Worm (Caenorhabditis elegans) whole organism, mixed stage, embryonic: ENCODE results near the gene K06H7.7.

Experiments
- M03D4.4 ChIP-seq: sonication (generic microtip); optimal IDR thresholded peaks from 2 replicates; lab custom pipeline; 2017; ENCODE audit warnings: mild to moderate bottlenecking, missing genetic modification characterization, missing compliant biosample characterization
- bed-3 ChIP-seq: fragments of 200-800 bp; sonication (Bioruptor generic); optimal IDR thresholded peaks from 3 replicates; lab custom pipeline; 2018; ENCODE audit warnings: mild to moderate bottlenecking, missing genetic modification characterization, moderate library complexity, missing compliant biosample characterization
- blmp-1 ChIP-seq: fragments of 150-350 bp; optimal IDR thresholded peaks from 2 replicates; lab custom pipeline; 2014; ENCODE audit warnings: missing biosample characterization, missing genetic modification characterization
- ceh-39 ChIP-seq: fragments of 150-350 bp; optimal IDR thresholded peaks from 2 replicates; lab custom pipeline; 2014; ENCODE audit warnings: missing biosample characterization, missing genetic modification characterization
- ceh-43 ChIP-seq: fragments of 200-800 bp; sonication (Bioruptor generic); optimal IDR thresholded peaks from 2 replicates; lab custom pipeline; 2018; ENCODE audit warnings: mild to moderate bottlenecking, missing genetic modification characterization, moderate library complexity, missing compliant biosample characterization
- ceh-83 ChIP-seq: fragments of 200-800 bp; sonication (Bioruptor generic); optimal IDR thresholded peaks from 2 replicates; lab custom pipeline; 2018; ENCODE audit warnings: mild to moderate bottlenecking, missing genetic modification characterization, missing compliant biosample characterization
- ces-1 ChIP-seq: fragments of 150-350 bp; optimal IDR thresholded peaks from 2 replicates; lab custom pipeline; 2014; ENCODE audit warnings: missing biosample characterization, missing genetic modification reagents, missing genetic modification characterization
- cnd-1 ChIP-seq: fragments of 200-800 bp; sonication (Bioruptor generic); optimal IDR thresholded peaks from 2 replicates; lab custom pipeline; 2018; ENCODE audit warnings: mild to moderate bottlenecking, missing genetic modification characterization, missing compliant biosample characterization
- drap-1 ChIP-seq: fragments of 200-800 bp; sonication (Bioruptor generic); optimal IDR thresholded peaks from 3 replicates; lab custom pipeline; 2018; ENCODE audit warnings: mild to moderate bottlenecking, missing genetic modification characterization, missing compliant biosample characterization
- elt-1 ChIP-seq: sonication (generic microtip); optimal IDR thresholded peaks from 2 replicates; lab custom pipeline; 2017; ENCODE audit warnings: missing genetic modification characterization, mild to moderate bottlenecking, missing compliant biosample characterization, antibody characterized with exemption, moderate library complexity, borderline replicate concordance; ENCODE audit not compliant: insufficient read depth
- elt-3 ChIP-seq: fragments of 150-350 bp; optimal IDR thresholded peaks from 2 replicates; lab custom pipeline; 2014; ENCODE audit warnings: missing biosample characterization, missing genetic modification characterization
- flh-1 ChIP-seq: fragments of 200-800 bp; sonication (Bioruptor generic); optimal IDR thresholded peaks from 2 replicates; lab custom pipeline; 2018; ENCODE audit warnings: mild to moderate bottlenecking, missing genetic modification characterization, moderate library complexity, missing compliant biosample characterization
- ham-2 ChIP-seq: fragments of 200-800 bp; sonication (Bioruptor generic); optimal IDR thresholded peaks from 2 replicates; lab custom pipeline; 2018; ENCODE audit warnings: mild to moderate bottlenecking, missing genetic modification characterization, missing compliant biosample characterization
- hlh-1 ChIP-seq: fragments of 150-350 bp; optimal IDR thresholded peaks from 2 replicates; lab custom pipeline; 2014; ENCODE audit warnings: missing biosample characterization, missing genetic modification reagents, missing genetic modification characterization
- lin-13 ChIP-seq: fragments of 150-350 bp; optimal IDR thresholded peaks from 2 replicates; lab custom pipeline; 2014; ENCODE audit warnings: missing biosample characterization, missing genetic modification characterization
- lin-32 ChIP-seq: fragments of 200-800 bp; sonication (Bioruptor generic); optimal IDR thresholded peaks from 2 replicates; lab custom pipeline; 2018; ENCODE audit warnings: mild to moderate bottlenecking, missing genetic modification characterization, missing compliant biosample characterization
- lsy-2 ChIP-seq: fragments of 150-350 bp; optimal IDR thresholded peaks from 2 replicates; lab custom pipeline; 2014; ENCODE audit warnings: missing biosample characterization, missing genetic modification characterization
- mab-5 ChIP-seq: fragments of 150-350 bp; optimal IDR thresholded peaks from 2 replicates; lab custom pipeline; 2014; ENCODE audit warnings: missing biosample characterization, missing genetic modification characterization
- mep-1 ChIP-seq: fragments of 150-350 bp; optimal IDR thresholded peaks from 2 replicates; lab custom pipeline; 2017; ENCODE audit warnings: missing biosample characterization, missing genetic modification reagents, missing genetic modification characterization, inconsistent platforms
- mls-2 ChIP-seq: sonication (generic microtip); optimal IDR thresholded peaks from 2 replicates; lab custom pipeline; 2016; ENCODE audit warnings: mild to moderate bottlenecking, missing genetic modification characterization, moderate library complexity, missing compliant biosample characterization
- nhr-12 ChIP-seq: fragments of 150-350 bp; optimal IDR thresholded peaks from 2 replicates; lab custom pipeline; 2014; ENCODE audit warnings: missing biosample characterization, missing genetic modification characterization
- nhr-2 ChIP-seq: fragments of 150-350 bp; optimal IDR thresholded peaks from 2 replicates; lab custom pipeline; 2014; ENCODE audit warnings: missing biosample characterization, missing genetic modification characterization
- nhr-237 ChIP-seq: fragments of 150-350 bp; optimal IDR thresholded peaks from 2 replicates; lab custom pipeline; 2014; ENCODE audit warnings: missing biosample characterization, missing genetic modification characterization
- nhr-28 ChIP-seq: fragments of 150-350 bp; optimal IDR thresholded peaks from 2 replicates; lab custom pipeline; 2014; ENCODE audit warnings: missing biosample characterization, missing genetic modification characterization
- nhr-76 ChIP-seq: sonication (generic microtip); optimal IDR thresholded peaks from 2 replicates; lab custom pipeline; 2017; ENCODE audit warnings: missing biosample characterization, missing genetic modification characterization
- pha-4 ChIP-seq: fragments of 150-350 bp; optimal IDR thresholded peaks from 2 replicates; lab custom pipeline; 2018; ENCODE audit warnings: missing biosample characterization, missing genetic modification reagents, missing genetic modification characterization
- sem-2 ChIP-seq: fragments of 200-800 bp; sonication (Bioruptor generic); optimal IDR thresholded peaks from 2 replicates; lab custom pipeline; 2018; ENCODE audit warnings: mild to moderate bottlenecking, missing genetic modification characterization, missing compliant biosample characterization
- snpc-4 ChIP-seq: fragments of 150-350 bp; optimal IDR thresholded peaks from 2 replicates; lab custom pipeline; 2014; ENCODE audit warnings: missing biosample characterization, missing genetic modification characterization
- sptf-1 ChIP-seq: sonication (generic microtip); optimal IDR thresholded peaks from 2 replicates; lab custom pipeline; 2017; ENCODE audit warnings: mild to moderate bottlenecking, missing genetic modification characterization, moderate library complexity, missing compliant biosample characterization
- tbx-8 ChIP-seq: fragments of 200-800 bp; sonication (Bioruptor generic); optimal IDR thresholded peaks from 2 replicates; lab custom pipeline; 2018; ENCODE audit warnings: mild to moderate bottlenecking, missing genetic modification characterization, moderate library complexity, missing compliant biosample characterization
- unc-120 ChIP-seq: sonication (generic microtip); optimal IDR thresholded peaks from 2 replicates; lab custom pipeline; 2017; ENCODE audit warnings: missing genetic modification characterization, missing compliant biosample characterization; ENCODE audit not compliant: poor library complexity, severe bottlenecking
- unc-39 ChIP-seq: fragments of 150-350 bp; optimal IDR thresholded peaks from 2 replicates; lab custom pipeline; 2014; ENCODE audit warnings: missing biosample characterization, missing genetic modification characterization
- unc-62 ChIP-seq: fragments of 150-350 bp; optimal IDR thresholded peaks from 2 replicates; lab custom pipeline; 2014; ENCODE audit warnings: missing biosample characterization, missing genetic modification reagents, missing genetic modification characterization
- zip-8 ChIP-seq: fragments of 150-350 bp; optimal IDR thresholded peaks from 2 replicates; lab custom pipeline; 2014; ENCODE audit warnings: missing biosample characterization, missing genetic modification characterization
- ztf-11 ChIP-seq: fragments of 150-350 bp; optimal IDR thresholded peaks from 2 replicates; lab custom pipeline; 2014; ENCODE audit warnings: missing biosample characterization, missing genetic modification characterization

Gene K06H7.7

DNA sequence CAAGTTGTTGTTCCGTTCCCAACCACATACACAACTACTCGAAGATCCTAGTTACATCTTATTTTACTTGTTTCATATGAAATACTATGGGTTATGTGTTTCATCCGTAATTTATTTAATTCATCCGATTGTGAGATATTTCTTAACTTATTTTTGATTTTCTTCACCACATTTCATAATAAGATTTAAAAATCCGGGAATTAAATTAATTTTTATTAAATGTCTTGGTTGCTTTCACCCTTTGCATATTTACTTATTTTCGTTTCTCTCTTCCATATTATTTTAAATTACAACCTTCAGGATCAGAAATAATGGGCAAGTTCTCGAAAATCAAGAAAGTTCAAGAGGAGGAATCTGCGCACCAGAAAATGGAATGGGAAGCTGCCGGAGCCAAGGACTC, 39.5 kb downstream of the K06H7.7 start, which contains the start of gene K12H4.3:
K12H4.3 (plus strand) TSS at position 301 of the 400 bp plus-strand sequence.
- no peak for TF ChIP-seq ceh-83 (GFP tag; lab: Kevin White, UChicago)
- TF ChIP-seq, all 35 proteins: peak for 0

DNA sequence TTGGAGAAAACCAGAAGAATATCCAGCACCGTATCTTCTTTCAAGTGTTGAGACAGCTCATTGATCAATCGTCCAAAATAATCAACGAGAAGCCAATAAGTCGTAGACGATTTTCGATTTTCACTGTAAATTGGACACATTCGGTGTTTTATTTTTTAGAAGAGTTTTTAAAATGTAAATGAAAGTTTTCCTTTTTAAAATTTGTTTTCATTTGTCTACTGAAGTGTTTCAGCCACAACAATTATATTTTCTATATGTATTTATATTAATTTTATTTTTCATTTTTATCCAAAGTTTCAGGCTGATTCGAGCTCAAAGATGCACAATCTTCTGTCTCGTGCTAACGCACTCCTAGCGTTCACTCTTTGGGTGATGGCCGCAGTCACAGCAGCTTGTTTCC, 40.6 kb downstream of the K06H7.7 start, which contains the start of gene spcs-3:
spcs-3 (plus strand) TSS at position 301 of the 400 bp plus-strand sequence.
- TF ChIP-seq nhr-76 (tag; lab: Kevin White, UChicago): no peak
- no peak for TF ChIP-seq nhr-12 (tag; lab: Kevin White, UChicago)
- TF ChIP-seq zip-8 (tag; lab: Kevin White, UChicago): no peak
- no peak for TF ChIP-seq mls-2 (tag; lab: Kevin White, UChicago)
- no peak for TF ChIP-seq M03D4.4 (tag; lab: Kevin White, UChicago)
- TF ChIP-seq lin-32: no peak
- TF ChIP-seq lin-13: no peak
- TF ChIP-seq mab-5 (tag; lab: Kevin White, UChicago): no peak
- TF ChIP-seq ceh-39 (tag; lab: Kevin White, UChicago): no peak
- no peak for TF ChIP-seq blmp-1
- no peak for TF ChIP-seq sem-2 (GFP tag; lab: Kevin White, UChicago)
- TF ChIP-seq ham-2 (GFP tag; lab: Kevin White, UChicago): no peak
- TF ChIP-seq ztf-11 (tag; lab: Kevin White, UChicago): no peak
- no peak for TF ChIP-seq unc-120 (tag; lab: Kevin White, UChicago)

DNA sequence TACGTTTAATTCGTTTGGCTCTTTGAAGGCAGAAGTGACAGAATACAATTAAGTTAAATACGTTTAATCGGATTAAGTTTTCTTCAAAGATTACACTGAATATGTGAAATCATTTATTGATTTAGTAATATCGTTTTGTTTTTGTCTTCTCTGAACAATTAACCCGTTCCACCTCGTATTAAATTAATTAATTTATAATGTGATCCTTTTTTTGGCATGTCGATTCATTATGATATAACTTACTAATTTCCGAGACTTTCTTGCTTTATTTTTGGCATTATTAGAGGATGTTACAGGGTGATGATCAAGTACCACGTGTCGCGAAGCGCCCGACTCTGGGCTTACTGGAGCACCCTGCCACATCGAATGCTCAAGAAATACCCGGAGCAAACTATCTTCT, 41.1 kb downstream of the K06H7.7 start, which contains the start of gene K12H4.5:
K12H4.5 (plus strand) TSS at position 301 of the 400 bp plus-strand sequence.
- TF ChIP-seq ces-1 (GFP tag; lab: Kevin White, UChicago) (peak; percentile 17), mls-2 (tag; lab: Kevin White, UChicago) (no peak)

DNA sequence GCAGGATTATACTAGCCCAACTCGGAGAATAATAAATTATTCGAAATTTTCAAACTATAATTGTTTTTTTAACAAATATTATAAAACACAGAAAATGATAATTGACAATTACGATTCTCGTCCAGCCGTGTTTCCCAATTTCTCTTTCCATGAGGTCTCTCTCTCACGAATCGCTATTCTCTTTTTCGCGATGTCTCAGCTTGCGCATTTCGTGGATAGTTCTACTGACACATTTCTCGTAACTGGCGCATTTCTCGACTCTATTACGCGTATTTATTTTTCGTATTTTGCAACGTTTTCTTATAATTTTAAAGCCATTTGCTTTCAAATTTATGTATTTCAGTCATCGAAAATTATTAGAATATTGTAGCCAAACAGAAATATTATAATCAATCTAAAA, 41.5 kb downstream of the K06H7.7 start:
- TF ChIP-seq lin-13: peak; percentile 99
- TF ChIP-seq unc-39 (tag; lab: Kevin White, UChicago): peak; percentile 67
- TF ChIP-seq ham-2 (GFP tag; lab: Kevin White, UChicago): peak; percentile 98
- TF ChIP-seq ceh-83 (GFP tag; lab: Kevin White, UChicago): peak; percentile 99
- TF ChIP-seq ces-1 (GFP tag; lab: Kevin White, UChicago): peak; percentile 90
- peak; percentile 99 for TF ChIP-seq cnd-1 (tag; lab: Kevin White, UChicago)
- TF ChIP-seq lsy-2 (tag; lab: Kevin White, UChicago): peak; percentile 93
- peak; percentile 99 for TF ChIP-seq unc-120 (tag; lab: Kevin White, UChicago)
- peak; percentile 99 for TF ChIP-seq M03D4.4 (tag; lab: Kevin White, UChicago)
- peak; percentile 96 for TF ChIP-seq flh-1 (GFP tag; lab: Kevin White, UChicago)
- TF ChIP-seq mab-5 (tag; lab: Kevin White, UChicago): peak; percentile 68
- peak; percentile 98 for TF ChIP-seq pha-4 (tag; lab: Kevin White, UChicago)
- TF ChIP-seq nhr-237 (tag; lab: Kevin White, UChicago): peak; percentile 99
- TF ChIP-seq sptf-1: peak; percentile 100
- peak; percentile 97 for TF ChIP-seq sem-2 (GFP tag; lab: Kevin White, UChicago)
- peak; percentile 99 for TF ChIP-seq tbx-8 (GFP tag; lab: Kevin White, UChicago)
- TF ChIP-seq nhr-12 (tag; lab: Kevin White, UChicago): peak; percentile 55
- TF ChIP-seq zip-8 (tag; lab: Kevin White, UChicago): no peak
- peak; percentile 100 for TF ChIP-seq drap-1
- peak; percentile 90 for TF ChIP-seq ceh-39 (tag; lab: Kevin White, UChicago)
- no peak for TF ChIP-seq nhr-76 (tag; lab: Kevin White, UChicago)
- peak; percentile 94 for TF ChIP-seq nhr-28 (tag; lab: Kevin White, UChicago)
- TF ChIP-seq elt-1 (tag; lab: Kevin White, UChicago): peak; percentile 56
- TF ChIP-seq bed-3: peak; percentile 98
- peak; percentile 88 for TF ChIP-seq hlh-1 (tag; lab: Kevin White, UChicago)
- peak; percentile 100 for TF ChIP-seq mls-2 (tag; lab: Kevin White, UChicago)
- peak; percentile 100 for TF ChIP-seq mep-1
- peak; percentile 94 for TF ChIP-seq unc-62 (GFP tag; lab: Kevin White, UChicago)
- peak; percentile 87 for TF ChIP-seq elt-3
- TF ChIP-seq ceh-43 (GFP tag; lab: Kevin White, UChicago): peak; percentile 98
- peak; percentile 22 for TF ChIP-seq nhr-2 (tag; lab: Kevin White, UChicago)
- TF ChIP-seq lin-32: peak; percentile 100
- TF ChIP-seq ztf-11 (tag; lab: Kevin White, UChicago): peak; percentile 94
- TF ChIP-seq snpc-4 (tag; lab: Kevin White, UChicago): no peak
- TF ChIP-seq blmp-1: peak; percentile 67
